Fruit fly (Drosophila melanogaster) whole organism, embryonic: Measurements from ENCODE around the gene CG10589.

Experiments
- Bdp1 ChIP-seq: fragments of 200-800 bp; sonication (Bioruptor generic); optimal IDR thresholded peaks from 3 replicates; lab custom pipeline; 2016; ENCODE audit warnings: missing biosample characterization, missing genetic modification characterization
- Bgb ChIP-seq: fragments of 200-800 bp; sonication (Bioruptor generic); IDR thresholded peaks from 2 replicates; pipeline ENCODE4 v1.3.6; 2022; ENCODE audit warnings: missing biosample characterization, missing genetic modification characterization; ENCODE audit not compliant: partially characterized antibody
- C15 ChIP-seq: fragments of 200-800 bp; sonication (Bioruptor generic); IDR thresholded peaks from 3 replicates; pipeline ENCODE4 v1.3.6; 2022; ENCODE audit warnings: missing biosample characterization, missing genetic modification characterization
- CG10462 ChIP-seq: fragments of 200-800 bp; sonication (Bioruptor generic); optimal IDR thresholded peaks from 2 replicates; lab custom pipeline; 2016; ENCODE audit warnings: missing biosample characterization, missing genetic modification characterization
- CG10979 ChIP-seq: fragments of 200-800 bp; sonication (Bioruptor generic); optimal IDR thresholded peaks from 2 replicates; lab custom pipeline; 2018; ENCODE audit warnings: missing biosample characterization, mild to moderate bottlenecking, missing genetic modification characterization, moderate library complexity
- CG11504 ChIP-seq: fragments of 200-800 bp; sonication (Bioruptor generic); optimal IDR thresholded peaks from 3 replicates; lab custom pipeline; 2019; ENCODE audit warnings: missing biosample characterization, mild to moderate bottlenecking, missing genetic modification characterization, moderate library complexity
- CG12219 ChIP-seq: fragments of 200-800 bp; sonication (Bioruptor generic); optimal IDR thresholded peaks from 3 replicates; lab custom pipeline; 2018; ENCODE audit warnings: missing biosample characterization, mild to moderate bottlenecking, missing genetic modification characterization
- CG14014 ChIP-seq: fragments of 200-800 bp; sonication (Bioruptor generic); IDR thresholded peaks from 2 replicates; pipeline ENCODE4 v1.3.6; 2022; ENCODE audit warnings: missing biosample characterization, missing genetic modification characterization
- CG14441 ChIP-seq: fragments of 200-800 bp; sonication (Bioruptor generic); IDR thresholded peaks from 2 replicates; pipeline ENCODE4 v1.3.6; 2022; ENCODE audit warnings: missing biosample characterization, missing genetic modification characterization
- CG14667 ChIP-seq: fragments of 200-800 bp; sonication (Bioruptor generic); IDR thresholded peaks from 2 replicates; pipeline ENCODE4 v1.3.6; 2022; ENCODE audit warnings: missing biosample characterization, missing genetic modification characterization
- CG15479 ChIP-seq: fragments of 200-800 bp; sonication (Bioruptor generic); optimal IDR thresholded peaks from 3 replicates; lab custom pipeline; 2019; ENCODE audit warnings: missing biosample characterization, mild to moderate bottlenecking, missing genetic modification characterization, moderate library complexity
- CG16813 ChIP-seq: fragments of 200-800 bp; sonication (Bioruptor generic); IDR thresholded peaks from 3 replicates; pipeline ENCODE4 v1.3.6; 2022; ENCODE audit warnings: missing biosample characterization, missing genetic modification characterization; ENCODE audit not compliant: partially characterized antibody
- CG18476 ChIP-seq: fragments of 200-800 bp; sonication (Bioruptor generic); optimal IDR thresholded peaks from 2 replicates; lab custom pipeline; 2016; ENCODE audit warnings: missing biosample characterization, mild to moderate bottlenecking, missing genetic modification characterization
- CG18599 ChIP-seq: fragments of 200-800 bp; sonication (Bioruptor generic); optimal IDR thresholded peaks from 3 replicates; lab custom pipeline; 2017; ENCODE audit warnings: missing biosample characterization, missing genetic modification characterization, mild to moderate bottlenecking, moderate library complexity, missing genetic modification reagents
- CG31365 ChIP-seq: fragments of 200-800 bp; sonication (Bioruptor generic); optimal IDR thresholded peaks from 2 replicates; lab custom pipeline; 2018; ENCODE audit warnings: missing biosample characterization, mild to moderate bottlenecking, missing genetic modification characterization
- CG3407 ChIP-seq: fragments of 200-800 bp; sonication (Bioruptor generic); optimal IDR thresholded peaks from 2 replicates; lab custom pipeline; 2018; ENCODE audit warnings: missing biosample characterization, mild to moderate bottlenecking, missing genetic modification characterization
- CG4707 ChIP-seq: fragments of 200-800 bp; sonication (Bioruptor generic); optimal IDR thresholded peaks from 2 replicates; lab custom pipeline; 2018; ENCODE audit warnings: missing biosample characterization, mild to moderate bottlenecking, missing genetic modification characterization, moderate library complexity
- CG6791 ChIP-seq: fragments of 200-800 bp; sonication (Bioruptor generic); IDR thresholded peaks from 3 replicates; pipeline ENCODE4 v1.3.6; 2022; ENCODE audit warnings: missing biosample characterization, missing genetic modification characterization; ENCODE audit not compliant: partially characterized antibody
- CG8478 ChIP-seq: fragments of >200 bp; optimal IDR thresholded peaks from 2 replicates; lab custom pipeline; 2018
- CG9215 ChIP-seq: fragments of 200-800 bp; sonication (Bioruptor generic); IDR thresholded peaks from 2 replicates; pipeline ENCODE4 v1.3.6; 2022; ENCODE audit warnings: missing biosample characterization, missing genetic modification characterization
- Chrac-16 ChIP-seq: fragments of 200-800 bp; sonication (Bioruptor generic); optimal IDR thresholded peaks from 3 replicates; lab custom pipeline; 2016; ENCODE audit warnings: missing biosample characterization, missing genetic modification characterization
- Fer1 ChIP-seq: fragments of 200-800 bp; sonication (Bioruptor generic); optimal IDR thresholded peaks from 2 replicates; lab custom pipeline; 2017; ENCODE audit warnings: missing biosample characterization, mild to moderate bottlenecking, missing genetic modification characterization
- Mes4 ChIP-seq: fragments of 200-800 bp; sonication (Bioruptor generic); optimal IDR thresholded peaks from 2 replicates; lab custom pipeline; 2016; ENCODE audit warnings: missing biosample characterization, missing genetic modification characterization
- Nf-YA ChIP-seq: fragments of 200-800 bp; sonication (Bioruptor generic); IDR thresholded peaks from 2 replicates; pipeline ENCODE4 v1.3.6; 2022; ENCODE audit warnings: missing biosample characterization, missing genetic modification characterization
- NfI ChIP-seq: fragments of 200-800 bp; sonication (Bioruptor generic); optimal IDR thresholded peaks from 3 replicates; lab custom pipeline; 2018; ENCODE audit warnings: missing biosample characterization, mild to moderate bottlenecking, missing genetic modification characterization, moderate library complexity
- Oli ChIP-seq: fragments of 200-800 bp; sonication (Bioruptor generic); optimal IDR thresholded peaks from 2 replicates; lab custom pipeline; 2018; ENCODE audit warnings: missing biosample characterization, mild to moderate bottlenecking, missing genetic modification characterization, moderate library complexity
- Ptx1 ChIP-seq: fragments of 200-800 bp; sonication (Bioruptor generic); IDR thresholded peaks from 2 replicates; pipeline ENCODE4 v1.3.6; 2022; ENCODE audit warnings: missing biosample characterization, missing genetic modification characterization
- Tbp ChIP-seq: fragments of >200 bp; optimal IDR thresholded peaks from 2 replicates; lab custom pipeline; 2018; ENCODE audit warnings: missing biosample characterization, missing genetic modification characterization
- Xrp1 ChIP-seq: fragments of 200-800 bp; sonication (Bioruptor generic); IDR thresholded peaks from 2 replicates; pipeline ENCODE4 v1.3.6; 2022; ENCODE audit warnings: missing biosample characterization, missing genetic modification characterization
- aop ChIP-seq: fragments of 200-800 bp; sonication (Bioruptor generic); IDR thresholded peaks from 2 replicates; pipeline ENCODE4 v1.3.6; 2022; ENCODE audit warnings: missing biosample characterization, missing genetic modification characterization
- br ChIP-seq: fragments of >200 bp; optimal IDR thresholded peaks from 2 replicates; lab custom pipeline; 2017
- chn ChIP-seq: fragments of 200-800 bp; sonication (Bioruptor generic); optimal IDR thresholded peaks from 2 replicates; lab custom pipeline; 2016; ENCODE audit warnings: missing biosample characterization, missing genetic modification characterization
- croc ChIP-seq: fragments of 200-800 bp; sonication (Bioruptor generic); conservative IDR thresholded peaks from 3 replicates; pipeline ENCODE4 v1.3.6; 2022; ENCODE audit warnings: missing biosample characterization, missing genetic modification characterization
- dysf ChIP-seq: fragments of 200-800 bp; sonication (Bioruptor generic); IDR thresholded peaks from 3 replicates; pipeline ENCODE4 v1.3.6; 2022; ENCODE audit warnings: missing biosample characterization, missing genetic modification characterization
- gem ChIP-seq: fragments of 200-800 bp; sonication (Bioruptor generic); optimal IDR thresholded peaks from 2 replicates; lab custom pipeline; 2019; ENCODE audit warnings: missing biosample characterization, mild to moderate bottlenecking, missing genetic modification characterization, moderate library complexity
- h ChIP-seq: fragments of >200 bp; optimal IDR thresholded peaks from 2 replicates; lab custom pipeline; 2017
- hth ChIP-seq: fragments of >200 bp; optimal IDR thresholded peaks from 2 replicates; lab custom pipeline; 2017; ENCODE audit warnings: inconsistent platforms
- insv ChIP-seq, 2 experiments: fragments of 200-800 bp; sonication (Bioruptor generic); optimal IDR thresholded peaks; 3 replicates each; lab custom pipeline; 2016 to 2018; ENCODE audit warnings: missing biosample characterization in 2 of 2, missing genetic modification characterization in 2 of 2
- jing ChIP-seq: fragments of 200-800 bp; sonication (Bioruptor generic); optimal IDR thresholded peaks from 2 replicates; lab custom pipeline; 2018; ENCODE audit warnings: missing biosample characterization, mild to moderate bottlenecking, missing genetic modification characterization
- lab ChIP-seq: fragments of 200-800 bp; sonication (Bioruptor generic); optimal IDR thresholded peaks from 3 replicates; lab custom pipeline; 2017; ENCODE audit warnings: missing biosample characterization, missing genetic modification characterization, mild to moderate bottlenecking, moderate library complexity, missing genetic modification reagents
- mirr ChIP-seq: fragments of 200-800 bp; sonication (Bioruptor generic); optimal IDR thresholded peaks from 3 replicates; lab custom pipeline; 2018; ENCODE audit warnings: missing biosample characterization, mild to moderate bottlenecking, missing genetic modification characterization
- onecut ChIP-seq: fragments of 200-800 bp; sonication (Bioruptor generic); IDR thresholded peaks from 2 replicates; pipeline ENCODE4 v1.3.6; 2022; ENCODE audit warnings: missing biosample characterization, missing genetic modification characterization
- p53 ChIP-seq: fragments of 200-800 bp; sonication (Bioruptor generic); optimal IDR thresholded peaks from 2 replicates; lab custom pipeline; 2016; ENCODE audit warnings: missing biosample characterization, missing genetic modification characterization
- pho ChIP-seq: fragments of 200-800 bp; sonication (Bioruptor generic); optimal IDR thresholded peaks from 2 replicates; lab custom pipeline; 2016; ENCODE audit warnings: missing biosample characterization, missing genetic modification characterization
- pum ChIP-seq: fragments of 200-800 bp; sonication (Bioruptor generic); optimal IDR thresholded peaks from 2 replicates; lab custom pipeline; 2016; ENCODE audit warnings: missing biosample characterization, missing genetic modification characterization
- ranshi ChIP-seq: fragments of 200-800 bp; sonication (Bioruptor generic); IDR thresholded peaks from 2 replicates; pipeline ENCODE4 v1.3.6; 2022; ENCODE audit warnings: missing biosample characterization, missing genetic modification characterization
- ro ChIP-seq: fragments of 200-800 bp; sonication (Bioruptor generic); IDR thresholded peaks from 2 replicates; pipeline ENCODE4 v1.3.6; 2022; ENCODE audit warnings: missing biosample characterization, missing genetic modification characterization
- schlank ChIP-seq: fragments of 200-800 bp; sonication (Bioruptor generic); optimal IDR thresholded peaks from 2 replicates; lab custom pipeline; 2018; ENCODE audit warnings: missing biosample characterization, mild to moderate bottlenecking, missing genetic modification characterization
- sima ChIP-seq: fragments of 200-800 bp; sonication (Bioruptor generic); optimal IDR thresholded peaks from 2 replicates; lab custom pipeline; 2016; ENCODE audit warnings: missing biosample characterization, missing genetic modification characterization
- tgo ChIP-seq: fragments of 200-800 bp; sonication (Bioruptor generic); IDR thresholded peaks from 3 replicates; pipeline ENCODE4 v1.3.6; 2022; ENCODE audit warnings: missing biosample characterization, missing genetic modification characterization
- vfl ChIP-seq: fragments of 200-800 bp; sonication (Bioruptor generic); optimal IDR thresholded peaks from 2 replicates; lab custom pipeline; 2016; ENCODE audit warnings: missing biosample characterization, missing genetic modification characterization

The CG10589 gene

dm6 chr3L:20927526-20927925 lies at the start of gene CG10589:
Gene CG10589, plus strand, starts transcription at chr3L:20927826.
- TF ChIP-seq sima, result no peak
- no peak for TF ChIP-seq NfI (GFP tag; lab: Kevin White, UChicago)
- TF ChIP-seq Xrp1 (GFP tag; lab: Robert Waterston, UW), result no peak

dm6 chr3L:20883969-20884368 lies 43.7 kb upstream of the CG10589 start:
- no peak for TF ChIP-seq CG8478
- TF ChIP-seq pho (GFP tag; lab: Kevin White, UChicago), result no peak
- no peak for TF ChIP-seq Nf-YA (GFP tag; lab: Robert Waterston, UW)
- no peak for TF ChIP-seq Xrp1 (GFP tag; lab: Robert Waterston, UW)
- TF ChIP-seq br (lab: Kevin White, UChicago), result no peak
- no peak for TF ChIP-seq insv (GFP tag; optimal IDR thresholded peaks at IDR 0.05; lab: Kevin White, UChicago)
- TF ChIP-seq Tbp (GFP tag; lab: Kevin White, UChicago), result no peak
- TF ChIP-seq lab (GFP tag; lab: Kevin White, UChicago), result peak; percentile 51
- no peak for TF ChIP-seq Mes4 (GFP tag; lab: Kevin White, UChicago)
- TF ChIP-seq croc (GFP tag; lab: Robert Waterston, UW), result no peak
- no peak for TF ChIP-seq CG6791 (GFP tag; lab: Robert Waterston, UW)
- TF ChIP-seq vfl, result no peak
- TF ChIP-seq CG18599, result peak; percentile 65
- no peak for TF ChIP-seq mirr (GFP tag; lab: Kevin White, UChicago)
- no peak for TF ChIP-seq p53 (GFP tag; lab: Kevin White, UChicago)
- no peak for TF ChIP-seq Chrac-16
- 0 out of 2 replicates have a peak, but pooled peaks have one; percentile 19 for TF ChIP-seq CG14667
- no peak for TF ChIP-seq C15 (GFP tag; lab: Robert Waterston, UW)
- TF ChIP-seq CG10979 (tag; lab: Kevin White, UChicago), result no peak
- TF ChIP-seq tgo (GFP tag; lab: Robert Waterston, UW), result 0 out of 3 replicates have a peak, but pooled peaks have one; percentile 25
- TF ChIP-seq hth (lab: Kevin White, UChicago), result no peak
- no peak for TF ChIP-seq onecut
- no peak for TF ChIP-seq CG16813
- no peak for TF ChIP-seq CG14441
- no peak for TF ChIP-seq CG18476 (GFP tag; lab: Kevin White, UChicago)
- TF ChIP-seq CG9215 (GFP tag; lab: Robert Waterston, UW), result no peak
- no peak for TF ChIP-seq h (lab: Kevin White, UChicago)
- TF ChIP-seq chn (GFP tag; lab: Kevin White, UChicago), result no peak
- no peak for TF ChIP-seq CG4707 (GFP tag; lab: Kevin White, UChicago)
- 0 out of 2 replicates have a peak, but pooled peaks have one; percentile 40 for TF ChIP-seq CG14014 (GFP tag; lab: Robert Waterston, UW)
- no peak for TF ChIP-seq CG3407 (GFP tag; lab: Kevin White, UChicago)
- peak; percentile 46 for TF ChIP-seq Ptx1 (GFP tag; lab: Robert Waterston, UW)
- TF ChIP-seq CG31365 (tag; lab: Kevin White, UChicago), result no peak
- TF ChIP-seq jing, result no peak
- no peak for TF ChIP-seq CG10462
- peak; percentile 29 for TF ChIP-seq CG11504 (tag; lab: Kevin White, UChicago)
- no peak for TF ChIP-seq pum (GFP tag; lab: Kevin White, UChicago)
- TF ChIP-seq Oli (tag; lab: Kevin White, UChicago), result no peak
- TF ChIP-seq Fer1, result peak; percentile 39
- no peak for TF ChIP-seq Bgb (GFP tag; lab: Robert Waterston, UW)
- peak; percentile 27; the same call in 1 of the 3 replicates for TF ChIP-seq dysf (GFP tag; lab: Robert Waterston, UW)
- TF ChIP-seq gem (tag; lab: Kevin White, UChicago), result peak; percentile 23
- no peak for TF ChIP-seq schlank (tag; lab: Kevin White, UChicago)
- no peak for TF ChIP-seq Bdp1
- TF ChIP-seq CG15479 (GFP tag; lab: Kevin White, UChicago), result no peak
- TF ChIP-seq ro (GFP tag; lab: Robert Waterston, UW), result no peak
- TF ChIP-seq ranshi, result no peak
- no peak for TF ChIP-seq CG12219
- no peak for TF ChIP-seq aop (GFP tag; lab: Robert Waterston, UW)
